Worm (Caenorhabditis elegans) whole organism, L4 larva: ENCODE measurements around the gene K02E7.4.
"Not testable (repeated sequence)": the region's sequence is repeated elsewhere in the genome, so short reads cannot be mapped to it uniquely, and the experiment has no call there.

Source experiments
- Y48G9A.11 ChIP-seq: fragments of 200-800 bp; sonication (Bioruptor generic); IDR thresholded peaks from 2 replicates; pipeline ENCODE4 v1.3.6; 2022; ENCODE audit warnings: missing genetic modification reagents, missing genetic modification characterization, missing compliant biosample characterization
- arid-1 ChIP-seq: fragments of 200-800 bp; sonication (Bioruptor generic); conservative IDR thresholded peaks from 2 replicates; pipeline ENCODE4 v1.3.6; 2022; ENCODE audit warnings: missing genetic modification reagents, missing genetic modification characterization, missing compliant biosample characterization
- ceh-20 ChIP-seq: fragments of 200-800 bp; sonication (Bioruptor generic); IDR thresholded peaks from 2 replicates; pipeline ENCODE4 v1.3.6; 2022; ENCODE audit warnings: missing genetic modification reagents, missing genetic modification characterization, missing compliant biosample characterization
- ceh-62 ChIP-seq: sonication (generic microtip); optimal IDR thresholded peaks from 2 replicates; lab custom pipeline; 2017; ENCODE audit warnings: missing biosample characterization, missing genetic modification characterization
- ceh-82 ChIP-seq: sonication (generic microtip); optimal IDR thresholded peaks from 2 replicates; lab custom pipeline; 2017; ENCODE audit warnings: missing biosample characterization, missing genetic modification characterization
- cey-2 ChIP-seq: sonication (generic microtip); optimal IDR thresholded peaks from 3 replicates; lab custom pipeline; 2017; ENCODE audit warnings: missing genetic modification characterization, mild to moderate bottlenecking, missing compliant biosample characterization, antibody characterized with exemption, borderline replicate concordance; ENCODE audit not compliant: insufficient read depth
- daf-16 ChIP-seq, 3 experiments: sonication (generic microtip); optimal IDR thresholded peaks; 2 replicates each; lab custom pipeline; 2016 to 2017; ENCODE audit warnings: missing genetic modification characterization in 3 of 3, missing genetic modification reagents in 3 of 3, mild to moderate bottlenecking in 2 of 3, missing compliant biosample characterization in 2 of 3, missing biosample characterization in 1 of 3, moderate library complexity in 1 of 3
- daf-8 ChIP-seq: fragments of 200-800 bp; sonication (Bioruptor generic); IDR thresholded peaks from 2 replicates; pipeline ENCODE4 v1.3.6; 2022; ENCODE audit warnings: missing genetic modification characterization, missing compliant biosample characterization
- dmd-6 ChIP-seq: fragments of 200-800 bp; sonication (Bioruptor generic); IDR thresholded peaks from 2 replicates; pipeline ENCODE4 v1.3.6; 2022; ENCODE audit warnings: missing genetic modification reagents, missing genetic modification characterization, missing compliant biosample characterization
- egl-27 ChIP-seq: sonication (generic microtip); optimal IDR thresholded peaks from 3 replicates; lab custom pipeline; 2017; ENCODE audit warnings: missing biosample characterization, missing genetic modification reagents, missing genetic modification characterization
- hmg-1.1 ChIP-seq: fragments of 200-800 bp; sonication (Bioruptor generic); IDR thresholded peaks from 2 replicates; pipeline ENCODE4 v1.3.6; 2022; ENCODE audit warnings: missing genetic modification reagents, missing genetic modification characterization, missing compliant biosample characterization
- lin-15B ChIP-seq: fragments of 150-350 bp; sonication (generic microtip); optimal IDR thresholded peaks from 3 replicates; lab custom pipeline; 2014; ENCODE audit warnings: missing biosample characterization, missing genetic modification characterization
- lsy-2 ChIP-seq, 2 experiments: fragments of 150-350 bp in 1 of 2; sonication (generic microtip) in 1 of 2; optimal IDR thresholded peaks; 2 replicates each; lab custom pipeline; 2014 to 2017; ENCODE audit warnings: missing biosample characterization in 2 of 2, missing genetic modification characterization in 2 of 2
- madf-9 ChIP-seq: fragments of 200-800 bp; sonication (Bioruptor generic); conservative IDR thresholded peaks from 2 replicates; pipeline ENCODE4 v1.3.6; 2022; ENCODE audit warnings: missing genetic modification reagents, missing genetic modification characterization, missing compliant biosample characterization
- mdl-1 ChIP-seq, 2 experiments: fragments of 150-350 bp in 1 of 2; sonication (generic microtip) in 1 of 2; optimal IDR thresholded peaks; 2 replicates each; lab custom pipeline; 2014 to 2017; ENCODE audit warnings: missing biosample characterization in 2 of 2, missing genetic modification characterization in 2 of 2
- nhr-28 ChIP-seq: fragments of 150-350 bp; optimal IDR thresholded peaks from 2 replicates; lab custom pipeline; 2014; ENCODE audit warnings: missing biosample characterization, missing genetic modification characterization
- nhr-42 ChIP-seq: fragments of 200-800 bp; sonication (Bioruptor generic); IDR thresholded peaks from 2 replicates; pipeline ENCODE4 v1.3.6; 2022; ENCODE audit warnings: missing genetic modification characterization, missing compliant biosample characterization
- nhr-48 ChIP-seq: sonication (generic microtip); optimal IDR thresholded peaks from 2 replicates; lab custom pipeline; 2016; ENCODE audit warnings: mild to moderate bottlenecking, missing genetic modification characterization, missing compliant biosample characterization
- pha-4 ChIP-seq, 2 experiments: fragments of 150-350 bp in 1 of 2; fragments of 200-800 bp in 1 of 2; sonication (Bioruptor generic) in 1 of 2; IDR thresholded peaks in 1 of 2; optimal IDR thresholded peaks in 1 of 2; 2 replicates each; pipeline versions ENCODE4 v1.3.6 to Lab custom; 2014 to 2022; ENCODE audit warnings: missing genetic modification characterization in 2 of 2, missing genetic modification reagents in 2 of 2, missing biosample characterization in 1 of 2, missing compliant biosample characterization in 1 of 2
- pqm-1 ChIP-seq: sonication (generic microtip); optimal IDR thresholded peaks from 2 replicates; lab custom pipeline; 2017; ENCODE audit warnings: missing biosample characterization, missing genetic modification characterization
- rbr-2 ChIP-seq: sonication (generic microtip); optimal IDR thresholded peaks from 2 replicates; lab custom pipeline; 2016; ENCODE audit warnings: missing genotype, missing genetic modification characterization, missing compliant biosample characterization
- saeg-2 ChIP-seq: fragments of 200-800 bp; sonication (Bioruptor generic); IDR thresholded peaks from 2 replicates; pipeline ENCODE4 v1.3.6; 2022; ENCODE audit warnings: missing genetic modification reagents, missing genetic modification characterization, missing compliant biosample characterization
- tra-1 ChIP-seq: fragments of 200-800 bp; sonication (Bioruptor generic); IDR thresholded peaks from 2 replicates; pipeline ENCODE4 v1.3.6; 2022; ENCODE audit warnings: missing genetic modification reagents, missing genetic modification characterization, missing compliant biosample characterization
- zag-1 ChIP-seq: fragments of 150-350 bp; optimal IDR thresholded peaks from 2 replicates; lab custom pipeline; 2014; ENCODE audit warnings: missing biosample characterization, missing genetic modification characterization
- zfp-2 ChIP-seq: sonication (generic microtip); optimal IDR thresholded peaks from 2 replicates; lab custom pipeline; 2016; ENCODE audit warnings: mild to moderate bottlenecking, missing genetic modification characterization, missing compliant biosample characterization
- zfp-3 ChIP-seq: fragments of 200-800 bp; sonication (Bioruptor generic); conservative IDR thresholded peaks from 2 replicates; pipeline ENCODE4 v1.3.6; 2022; ENCODE audit warnings: missing genetic modification reagents, missing genetic modification characterization, missing compliant biosample characterization
- zip-2 ChIP-seq: fragments of 150-350 bp; optimal IDR thresholded peaks from 2 replicates; lab custom pipeline; 2014; ENCODE audit warnings: missing biosample characterization, missing genetic modification characterization

K02E7.4 gene

ce11 chrII:1056844-1057243, 15.4 kb upstream of the K02E7.4 start (continued):
- TF ChIP-seq daf-16 (GFP tag; optimal IDR thresholded peaks at IDR 0.05; lab: Kevin White, UChicago) (peak in 1 of 2 experiments; percentile 70), daf-16 (tag; optimal IDR thresholded peaks at IDR 0.05; lab: Kevin White, UChicago) (peak; percentile 99), ceh-20 (GFP tag; lab: Robert Waterston, UW) (no peak), Y48G9A.11 (GFP tag; lab: Robert Waterston, UW) (no peak)

DNA sequence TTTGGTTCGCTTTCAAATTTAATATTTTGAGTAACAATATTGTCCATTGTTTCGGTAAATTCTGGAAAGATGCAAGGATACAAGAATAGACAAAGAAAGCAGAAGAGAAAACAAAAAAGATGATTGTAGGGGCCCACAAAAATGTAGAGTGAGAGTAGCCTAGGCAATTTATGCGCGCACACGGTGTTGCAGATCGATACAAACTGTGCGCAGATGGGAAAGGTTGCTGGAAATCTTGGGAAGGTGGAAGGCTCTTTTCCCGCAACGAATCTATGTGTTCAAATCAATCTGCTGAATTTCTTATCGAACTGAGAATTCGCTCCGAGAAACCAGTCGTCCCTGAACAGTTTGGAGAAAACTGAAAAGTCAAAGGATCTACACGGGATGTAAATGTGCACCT, 11.5 kb upstream of the K02E7.4 start, which contains the start of gene btb-10:
Gene btb-10, minus strand, starts transcription at position 101 of the 400 bp plus-strand sequence.
- not testable (repeated sequence) for TF ChIP-seq arid-1 (GFP tag; lab: Robert Waterston, UW); zip-2 (tag; lab: Kevin White, UChicago); lsy-2 (tag; optimal IDR thresholded peaks at IDR 0.05; lab: Kevin White, UChicago)

DNA sequence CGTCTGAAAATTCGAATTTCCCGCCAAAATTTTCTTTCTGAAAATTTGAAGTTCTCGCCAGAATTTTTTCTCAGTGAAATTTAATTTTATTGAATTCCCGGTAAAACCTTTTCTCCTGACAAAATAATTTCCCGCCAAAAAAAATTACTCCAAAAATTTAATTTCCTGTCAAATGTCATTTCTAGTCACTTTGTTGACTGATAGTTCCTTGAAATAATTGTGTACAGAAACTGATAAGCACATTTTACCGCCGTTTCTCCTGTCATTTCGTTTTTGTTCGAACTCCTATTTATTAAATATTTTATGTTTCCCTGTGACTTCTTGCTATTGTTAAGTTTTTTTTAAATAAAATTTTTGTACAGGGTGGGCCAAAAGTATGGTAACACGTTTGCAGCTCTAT, 8.3 kb upstream of the K02E7.4 start:
- no peak for TF ChIP-seq ceh-62
- TF ChIP-seq pha-4 (GFP tag; IDR thresholded peaks at IDR 0.05; lab: Robert Waterston, UW): no peak
- no peak for TF ChIP-seq pha-4 (tag; optimal IDR thresholded peaks at IDR 0.05; lab: Kevin White, UChicago)
- peak; percentile 62 for TF ChIP-seq nhr-28 (tag; lab: Kevin White, UChicago)
- TF ChIP-seq tra-1 (GFP tag; lab: Robert Waterston, UW): peak; percentile 57
- TF ChIP-seq daf-16 (GFP tag; optimal IDR thresholded peaks at IDR 0.05; lab: Kevin White, UChicago): no peak
- TF ChIP-seq daf-16 (tag; optimal IDR thresholded peaks at IDR 0.05; lab: Kevin White, UChicago): peak; percentile 33
- TF ChIP-seq saeg-2 (GFP tag; lab: Robert Waterston, UW): no peak
- no peak for TF ChIP-seq nhr-48 (tag; lab: Kevin White, UChicago)

ce11 chrII:1066907-1067306, 5.3 kb upstream of the K02E7.4 start, which contains the start of gene K02E7.10:
Gene K02E7.10 (minus strand): TSS chrII:1067007.
- TF ChIP-seq cey-2 (tag; lab: Kevin White, UChicago): no peak
- TF ChIP-seq mdl-1 (tag; optimal IDR thresholded peaks at IDR 0.05; lab: Kevin White, UChicago): no peak
- no peak for TF ChIP-seq egl-27 (tag; lab: Kevin White, UChicago)

DNA sequence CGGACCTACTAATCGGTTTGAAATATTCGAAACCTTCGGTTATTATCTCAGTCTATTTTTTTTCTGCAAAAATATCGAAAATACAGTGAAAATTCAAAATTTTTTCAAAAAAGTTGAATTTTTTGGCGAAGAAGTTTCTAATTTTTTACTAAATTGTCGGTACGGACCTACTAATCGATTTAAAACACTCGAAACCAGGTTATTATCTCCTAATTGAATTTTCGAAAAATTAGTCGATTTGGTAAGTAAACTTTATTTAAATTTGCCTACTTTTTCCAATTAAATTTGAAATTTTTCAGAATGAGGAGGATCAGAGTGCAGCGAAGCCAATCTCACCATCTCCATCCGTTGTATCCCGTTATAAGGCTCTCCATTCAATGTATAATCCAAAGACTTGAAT, 1.3 kb upstream of the K02E7.4 start, which contains the start of gene K02E7.12:
Gene K02E7.12, plus strand, starts transcription at position 301 of the 400 bp plus-strand sequence.
- TF ChIP-seq daf-8 (GFP tag; lab: Robert Waterston, UW): no peak
- TF ChIP-seq pqm-1 (tag; lab: Kevin White, UChicago): no peak
- no peak for TF ChIP-seq madf-9
- TF ChIP-seq, all 104 proteins: peak for 0

DNA sequence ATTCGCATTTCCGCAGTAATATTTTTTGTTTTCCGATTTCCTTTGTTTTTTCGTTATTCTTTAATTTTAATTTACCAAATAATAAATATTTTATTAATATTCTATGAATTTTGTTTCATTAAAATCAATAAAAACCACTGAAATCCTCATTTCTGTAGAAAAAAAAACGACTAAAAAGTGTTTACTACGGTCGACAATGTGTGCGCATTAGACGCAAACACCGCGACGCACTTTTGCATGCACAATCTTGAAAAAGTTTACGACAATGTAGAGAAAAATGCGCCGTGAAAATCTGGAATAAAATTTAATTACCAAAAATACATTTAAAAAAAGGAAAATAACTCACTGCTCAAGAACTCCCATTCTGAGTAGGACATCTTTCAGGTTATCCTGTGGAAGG, 774 bp upstream of the K02E7.4 start:
- TF ChIP-seq nhr-42 (GFP tag; lab: Robert Waterston, UW) (no peak), madf-9 (no peak), zfp-3 (no peak), rbr-2 (no peak), ceh-82 (no peak), lsy-2 (tag; optimal IDR thresholded peaks at IDR 0.05; lab: Kevin White, UChicago) (no peak), zag-1 (no peak), arid-1 (GFP tag; lab: Robert Waterston, UW) (no peak)

ce11 chrII:1075424-1075823, 3.2 kb downstream of the K02E7.4 start, which contains the start of gene K02E7.11:
Gene K02E7.11 (minus strand): TSS chrII:1075524.
- TF ChIP-seq lin-15B: no peak
- peak; percentile 33 for TF ChIP-seq zfp-2 (tag; lab: Kevin White, UChicago)

ce11 chrII:1082859-1083258, 10.7 kb downstream of the K02E7.4 start, which contains the start of gene K02E7.1:
Gene K02E7.1 (plus strand): TSS chrII:1083159.
- TF ChIP-seq hmg-1.1 (GFP tag; lab: Robert Waterston, UW) (no peak), ceh-62 (no peak), dmd-6 (GFP tag; lab: Robert Waterston, UW) (no peak), mdl-1 (tag; optimal IDR thresholded peaks at IDR 0.05; lab: Kevin White, UChicago) (no peak)
